Fruit fly (Drosophila melanogaster): ENCODE results near the gene CG12502.
A peak's percentile ranks its signal among the peaks of the same experiment; 100 is the strongest.

Gene CG12502

dm6 chr3L:899304-899703, 34.1 kb downstream of the CG12502 start (continued):
- TF ChIP-seq nerfin-1 (tag; optimal IDR thresholded peaks at IDR 0.05) = peak; percentile 100
- no peak for TF ChIP-seq crp (GFP tag; optimal IDR thresholded peaks at IDR 0.05)
- no peak for TF ChIP-seq CG6813 (GFP tag; optimal IDR thresholded peaks at IDR 0.05)
- no peak for TF ChIP-seq CG2712 (tag; optimal IDR thresholded peaks at IDR 0.05)
- no peak for TF ChIP-seq en (GFP tag; optimal IDR thresholded peaks at IDR 0.05)
- TF ChIP-seq CG1792 (GFP tag; optimal IDR thresholded peaks at IDR 0.05) = no peak
- TF ChIP-seq sima (GFP tag; optimal IDR thresholded peaks at IDR 0.05) = no peak
- no peak for TF ChIP-seq ssp (GFP tag; IDR thresholded peaks at IDR 0.05)
- TF ChIP-seq TFAM (GFP tag; optimal IDR thresholded peaks at IDR 0.05) = no peak
- no peak for TF ChIP-seq NFAT (GFP tag; IDR thresholded peaks at IDR 0.05)
- TF ChIP-seq slp2 (GFP tag; optimal IDR thresholded peaks at IDR 0.05) = no peak
- TF ChIP-seq ttk (GFP tag; IDR thresholded peaks at IDR 0.05) = no peak
- TF ChIP-seq trem (tag; optimal IDR thresholded peaks at IDR 0.05) = no peak
- TF ChIP-seq gsb-n (tag; optimal IDR thresholded peaks at IDR 0.05) = peak; percentile 14
- no peak for TF ChIP-seq Oaz (GFP tag; IDR thresholded peaks at IDR 0.05)
- TF ChIP-seq CG6791 (GFP tag; IDR thresholded peaks at IDR 0.05; ENCODE audit: partially characterized antibody) = peak; percentile 46; the same call in 1 of the 3 replicates
- no peak for TF ChIP-seq CG9817 (tag; optimal IDR thresholded peaks at IDR 0.05)
- no peak for TF ChIP-seq CG7556 (GFP tag; optimal IDR thresholded peaks at IDR 0.05)
- no peak for TF ChIP-seq CG14441 (GFP tag; IDR thresholded peaks at IDR 0.05)
- no peak for TF ChIP-seq org-1 (GFP tag; optimal IDR thresholded peaks at IDR 0.05)
- TF ChIP-seq sd (tag; optimal IDR thresholded peaks at IDR 0.05) = peak; percentile 42
- no peak for TF ChIP-seq Nf-YC (tag; optimal IDR thresholded peaks at IDR 0.05)
- no peak for TF ChIP-seq otp (GFP tag; IDR thresholded peaks at IDR 0.05)
- TF ChIP-seq tgo (GFP tag; IDR thresholded peaks at IDR 0.05) = no peak
- no peak for TF ChIP-seq abd-A (tag; optimal IDR thresholded peaks at IDR 0.05)
- TF ChIP-seq pros (GFP tag; optimal IDR thresholded peaks at IDR 0.05) = peak; percentile 61
- TF ChIP-seq tna (GFP tag; IDR thresholded peaks at IDR 0.05; ENCODE audit: partially characterized antibody) = no peak
- TF ChIP-seq Dek (tag; optimal IDR thresholded peaks at IDR 0.05) = no peak
- no peak for TF ChIP-seq CG2199 (GFP tag; IDR thresholded peaks at IDR 0.05)
- TF ChIP-seq Hey (tag; optimal IDR thresholded peaks at IDR 0.05) = peak; percentile 68
- TF ChIP-seq CG17612 (GFP tag; IDR thresholded peaks at IDR 0.05) = no peak
- peak; percentile 57; the same call in 1 of the 3 replicates for TF ChIP-seq mld (GFP tag; IDR thresholded peaks at IDR 0.05; ENCODE audit: partially characterized antibody)
- no peak for TF ChIP-seq Jarid2 (GFP tag; optimal IDR thresholded peaks at IDR 0.05)
- TF ChIP-seq Ets65A (GFP tag) = no peak
- TF ChIP-seq Hr39 (optimal IDR thresholded peaks at IDR 0.05) = no peak
- no peak for TF ChIP-seq HLH3B (GFP tag; IDR thresholded peaks at IDR 0.05)

- TF ChIP-seq CG11695 (GFP tag; IDR thresholded peaks at IDR 0.05) (no peak), crol (GFP tag; IDR thresholded peaks at IDR 0.05) (peak; percentile 60), dan (GFP tag; IDR thresholded peaks at IDR 0.05) (no peak), CG12236 (GFP tag; optimal IDR thresholded peaks at IDR 0.05) (no peak), HLH4C (GFP tag; IDR thresholded peaks at IDR 0.05; ENCODE audit: partially characterized antibody) (no peak), CG6791 (GFP tag; IDR thresholded peaks at IDR 0.05; ENCODE audit: partially characterized antibody) (no peak), Ravus (GFP tag; IDR thresholded peaks at IDR 0.05) (no peak), Vsx1 (GFP tag; optimal IDR thresholded peaks at IDR 0.05) (no peak), CG15073 (GFP tag; optimal IDR thresholded peaks at IDR 0.05) (no peak), cas (GFP tag; IDR thresholded peaks at IDR 0.05) (no peak), nerfin-1 (tag; optimal IDR thresholded peaks at IDR 0.05) (peak; percentile 63), caup (GFP tag; optimal IDR thresholded peaks at IDR 0.05; ENCODE audit: severe bottlenecking) (no peak), pros (GFP tag; optimal IDR thresholded peaks at IDR 0.05) (peak; percentile 90), crc (GFP tag; optimal IDR thresholded peaks at IDR 0.05) (no peak), Ptx1 (GFP tag; IDR thresholded peaks at IDR 0.05) (no peak), CG10267 (tag; optimal IDR thresholded peaks at IDR 0.05) (no peak), CG15479 (GFP tag; optimal IDR thresholded peaks at IDR 0.05) (no peak), tna (GFP tag; IDR thresholded peaks at IDR 0.05; ENCODE audit: partially characterized antibody) (no peak), CG12155 (GFP tag; optimal IDR thresholded peaks at IDR 0.05) (no peak)
Measured at dm6 chr3L:900466-901249, 35.5 kb downstream of the CG12502 start.
